Worm (Caenorhabditis elegans) whole organism, young adult: Measurements from ENCODE around the gene nhr-158.

Source experiments
- B0035.1 ChIP-seq: sonication (generic microtip); optimal IDR thresholded peaks from 2 replicates; lab custom pipeline; 2016; ENCODE audit warnings: missing genetic modification characterization, mild to moderate bottlenecking, missing compliant biosample characterization, missing genotype, missing genetic modification reagents
- F33H1.4 ChIP-seq: fragments of 200-800 bp; sonication (Bioruptor generic); IDR thresholded peaks from 2 replicates; pipeline ENCODE4 v1.3.6; 2022; ENCODE audit warnings: missing genetic modification reagents, missing genetic modification characterization, missing compliant biosample characterization
- F57A8.1 ChIP-seq: fragments of 200-800 bp; sonication (Bioruptor generic); optimal IDR thresholded peaks from 2 replicates; lab custom pipeline; 2018; ENCODE audit warnings: mild to moderate bottlenecking, missing genetic modification characterization, moderate library complexity, missing compliant biosample characterization
- F57C9.4 ChIP-seq: sonication (generic microtip); optimal IDR thresholded peaks from 2 replicates; lab custom pipeline; 2017; ENCODE audit warnings: mild to moderate bottlenecking, missing genetic modification characterization, missing compliant biosample characterization
- T26A5.8 ChIP-seq: sonication (generic microtip); optimal IDR thresholded peaks from 2 replicates; lab custom pipeline; 2016; ENCODE audit warnings: missing genetic modification characterization, missing compliant biosample characterization
- Y56A3A.18 ChIP-seq: fragments of 200-800 bp; sonication (Bioruptor generic); IDR thresholded peaks from 2 replicates; pipeline ENCODE4 v1.3.6; 2022; ENCODE audit warnings: missing genetic modification reagents, missing genetic modification characterization, missing compliant biosample characterization
- Y95B8A.8 ChIP-seq: fragments of 200-800 bp; sonication (Bioruptor generic); IDR thresholded peaks from 2 replicates; pipeline ENCODE4 v1.3.6; 2022; ENCODE audit warnings: missing genetic modification reagents, missing genetic modification characterization, missing compliant biosample characterization
- ama-1 ChIP-seq, 3 experiments: fragments of 150-350 bp in 1 of 3; sonication (generic microtip) in 2 of 3; optimal IDR thresholded peaks; 2 replicates each; lab custom pipeline; 2014 to 2018; ENCODE audit warnings: missing biosample characterization in 2 of 3, missing genetic modification characterization in 2 of 3, missing genetic modification reagents in 2 of 3
- aptf-3 ChIP-seq: fragments of 200-800 bp; sonication (Bioruptor generic); IDR thresholded peaks from 2 replicates; pipeline ENCODE4 v1.3.6; 2022; ENCODE audit warnings: missing genetic modification characterization, missing compliant biosample characterization
- attf-3 ChIP-seq: fragments of 200-800 bp; sonication (Bioruptor generic); conservative IDR thresholded peaks from 2 replicates; pipeline ENCODE4 v1.3.6; 2022; ENCODE audit warnings: missing genetic modification reagents, missing genetic modification characterization, missing compliant biosample characterization
- ceh-100 ChIP-seq: fragments of 200-800 bp; sonication (Bioruptor generic); IDR thresholded peaks from 2 replicates; pipeline ENCODE4 v1.3.6; 2022; ENCODE audit warnings: missing genetic modification reagents, missing genetic modification characterization, missing compliant biosample characterization
- ceh-58 ChIP-seq: fragments of 200-800 bp; sonication (Bioruptor generic); IDR thresholded peaks from 2 replicates; pipeline ENCODE4 v1.3.6; 2022; ENCODE audit warnings: missing genetic modification characterization, missing compliant biosample characterization
- chd-7 ChIP-seq: sonication (generic microtip); optimal IDR thresholded peaks from 2 replicates; lab custom pipeline; 2016; ENCODE audit warnings: mild to moderate bottlenecking, missing genetic modification characterization, moderate library complexity, missing compliant biosample characterization
- dpff-1 ChIP-seq: sonication (generic microtip); optimal IDR thresholded peaks from 2 replicates; lab custom pipeline; 2017; ENCODE audit warnings: mild to moderate bottlenecking, missing genetic modification characterization, missing compliant biosample characterization
- dpl-1 ChIP-seq: fragments of 150-350 bp; optimal IDR thresholded peaks from 2 replicates; lab custom pipeline; 2014; ENCODE audit warnings: missing biosample characterization, missing genetic modification reagents, missing genetic modification characterization
- egl-44 ChIP-seq: fragments of 200-800 bp; sonication (Bioruptor generic); IDR thresholded peaks from 2 replicates; pipeline ENCODE4 v1.3.6; 2022; ENCODE audit warnings: missing genetic modification reagents, missing genetic modification characterization, missing compliant biosample characterization
- hlh-26 ChIP-seq: fragments of 200-800 bp; sonication (Bioruptor generic); conservative IDR thresholded peaks from 2 replicates; pipeline ENCODE4 v1.3.6; 2022; ENCODE audit warnings: missing genetic modification reagents, missing genetic modification characterization, missing compliant biosample characterization
- lin-40 ChIP-seq: sonication (generic microtip); optimal IDR thresholded peaks from 2 replicates; lab custom pipeline; 2016; ENCODE audit warnings: missing genetic modification characterization, mild to moderate bottlenecking, missing compliant biosample characterization, missing genotype, missing genetic modification reagents
- lsy-27 ChIP-seq: sonication (generic microtip); optimal IDR thresholded peaks from 2 replicates; lab custom pipeline; 2017; ENCODE audit warnings: missing genetic modification characterization, mild to moderate bottlenecking, missing compliant biosample characterization, antibody characterized with exemption, missing genotype, borderline replicate concordance; ENCODE audit not compliant: insufficient read depth
- madf-6 ChIP-seq: fragments of 200-800 bp; sonication (Bioruptor generic); IDR thresholded peaks from 2 replicates; pipeline ENCODE4 v1.3.6; 2022; ENCODE audit warnings: missing genetic modification reagents, missing genetic modification characterization, missing compliant biosample characterization
- nfya-1 ChIP-seq: sonication (generic microtip); optimal IDR thresholded peaks from 2 replicates; lab custom pipeline; 2017; ENCODE audit warnings: antibody characterized with exemption, missing compliant biosample characterization, missing genetic modification characterization, borderline replicate concordance; ENCODE audit not compliant: insufficient read depth
- nhr-120 ChIP-seq: fragments of 200-800 bp; sonication (Bioruptor generic); IDR thresholded peaks from 2 replicates; pipeline ENCODE4 v1.3.6; 2022; ENCODE audit warnings: missing genetic modification characterization, missing compliant biosample characterization
- rec-8 ChIP-seq, 2 experiments: sonication (generic microtip); optimal IDR thresholded peaks; 2 replicates each; lab custom pipeline; 2016; ENCODE audit warnings: mild to moderate bottlenecking in 2 of 2, missing genetic modification characterization in 2 of 2, missing genetic modification reagents in 2 of 2, missing genotype in 2 of 2, missing biosample characterization in 1 of 2, missing compliant biosample characterization in 1 of 2, moderate library complexity in 1 of 2
- snpc-1.3 ChIP-seq: sonication (generic microtip); optimal IDR thresholded peaks from 2 replicates; lab custom pipeline; 2017; ENCODE audit warnings: missing genetic modification characterization, mild to moderate bottlenecking, missing compliant biosample characterization, antibody characterized with exemption, moderate library complexity, missing genotype, missing genetic modification reagents; ENCODE audit not compliant: insufficient read depth
- snpc-3.4 ChIP-seq: sonication (generic microtip); optimal IDR thresholded peaks from 2 replicates; lab custom pipeline; 2017; ENCODE audit warnings: missing genetic modification characterization, mild to moderate bottlenecking, missing compliant biosample characterization, antibody characterized with exemption, moderate library complexity, missing genotype, missing genetic modification reagents
- sptf-2 ChIP-seq: fragments of 200-800 bp; sonication (Bioruptor generic); optimal IDR thresholded peaks from 2 replicates; lab custom pipeline; 2018; ENCODE audit warnings: mild to moderate bottlenecking, missing genetic modification characterization, missing compliant biosample characterization
- tlf-1 ChIP-seq: fragments of 200-800 bp; sonication (Bioruptor generic); optimal IDR thresholded peaks from 2 replicates; lab custom pipeline; 2018; ENCODE audit warnings: mild to moderate bottlenecking, missing genetic modification characterization, missing compliant biosample characterization
- unc-130 ChIP-seq: sonication (generic microtip); optimal IDR thresholded peaks from 2 replicates; lab custom pipeline; 2016; ENCODE audit warnings: missing genetic modification reagents, missing genetic modification characterization, missing compliant biosample characterization
- zfh-2 ChIP-seq: fragments of 200-800 bp; sonication (Bioruptor generic); conservative IDR thresholded peaks from 2 replicates; pipeline ENCODE4 v1.3.6; 2022; ENCODE audit warnings: missing genetic modification reagents, missing genetic modification characterization, missing compliant biosample characterization
- ztf-26 ChIP-seq: sonication (generic microtip); optimal IDR thresholded peaks from 2 replicates; lab custom pipeline; 2017; ENCODE audit warnings: missing genetic modification characterization, missing compliant biosample characterization
- ztf-28 ChIP-seq: fragments of 200-800 bp; sonication (Bioruptor generic); IDR thresholded peaks from 2 replicates; pipeline ENCODE4 v1.3.6; 2022; ENCODE audit warnings: missing genetic modification reagents, missing genetic modification characterization, missing compliant biosample characterization
- ztf-3 ChIP-seq: fragments of 200-800 bp; sonication (Bioruptor generic); optimal IDR thresholded peaks from 2 replicates; lab custom pipeline; 2018; ENCODE audit warnings: mild to moderate bottlenecking, missing genetic modification characterization, missing compliant biosample characterization
- ztf-6 ChIP-seq: fragments of 200-800 bp; sonication (Bioruptor generic); IDR thresholded peaks from 2 replicates; pipeline ENCODE4 v1.3.6; 2022; ENCODE audit warnings: missing genetic modification reagents, missing genetic modification characterization, missing compliant biosample characterization

nhr-158 gene

ce11 chrV:3832103-3832502 lies 41.8 kb downstream of the nhr-158 start:
- no peak for TF ChIP-seq unc-130 (GFP tag; lab: Kevin White, UChicago)
- TF ChIP-seq ztf-6 (GFP tag; lab: Robert Waterston, UW) = no peak
- TF ChIP-seq Y56A3A.18 (GFP tag; lab: Robert Waterston, UW) = no peak
- TF ChIP-seq F57C9.4 (tag; lab: Kevin White, UChicago) = no peak
- TF ChIP-seq ama-1 (optimal IDR thresholded peaks at IDR 0.05; lab: Kevin White, UChicago) = no peak
- no peak for TF ChIP-seq ama-1 (GFP tag; optimal IDR thresholded peaks at IDR 0.05; lab: Kevin White, UChicago)
- TF ChIP-seq egl-44 (GFP tag; lab: Robert Waterston, UW) = no peak
- TF ChIP-seq ztf-28 (GFP tag; lab: Robert Waterston, UW) = no peak
- TF ChIP-seq lsy-27 (tag; lab: Kevin White, UChicago) = no peak
- TF ChIP-seq zfh-2 (GFP tag; lab: Robert Waterston, UW) = no peak
- TF ChIP-seq nhr-120 (GFP tag; lab: Robert Waterston, UW) = no peak
- no peak for TF ChIP-seq snpc-1.3 (tag; lab: Kevin White, UChicago)
- TF ChIP-seq ceh-100 (GFP tag; lab: Robert Waterston, UW) = no peak
- no peak for TF ChIP-seq T26A5.8
- no peak for TF ChIP-seq nfya-1
- TF ChIP-seq ztf-26 (tag; lab: Kevin White, UChicago) = no peak
- TF ChIP-seq lin-40 (tag; lab: Kevin White, UChicago) = no peak
- TF ChIP-seq, all 124 proteins: peak for 0

ce11 chrV:3831616-3832015 lies 42.3 kb downstream of the nhr-158 start, which contains the start of gene H10D18.5:
Gene H10D18.5, minus strand, starts transcription at chrV:3831716.
- TF ChIP-seq tlf-1 (GFP tag; lab: Kevin White, UChicago) = no peak
- no peak for TF ChIP-seq ztf-3 (GFP tag; lab: Kevin White, UChicago)
- no peak for TF ChIP-seq chd-7 (tag; lab: Kevin White, UChicago)
- no peak for TF ChIP-seq snpc-3.4
- TF ChIP-seq ama-1 (optimal IDR thresholded peaks at IDR 0.05; lab: Kevin White, UChicago) = no peak
- TF ChIP-seq ama-1 (GFP tag; optimal IDR thresholded peaks at IDR 0.05; lab: Kevin White, UChicago) = no peak
- no peak for TF ChIP-seq Y95B8A.8 (GFP tag; lab: Robert Waterston, UW)
- TF ChIP-seq attf-3 (GFP tag; lab: Robert Waterston, UW) = no peak
- no peak for TF ChIP-seq dpl-1
- no peak for TF ChIP-seq madf-6 (GFP tag; lab: Robert Waterston, UW)
- no peak for TF ChIP-seq B0035.1 (tag; lab: Kevin White, UChicago)
- TF ChIP-seq ceh-58 (GFP tag; lab: Robert Waterston, UW) = no peak
- TF ChIP-seq F57A8.1 = no peak
- TF ChIP-seq sptf-2 = no peak

ce11 chrV:3825190-3825589 lies 48.8 kb downstream of the nhr-158 start:
- TF ChIP-seq dpff-1 (no peak), hlh-26 (GFP tag; lab: Robert Waterston, UW) (no peak), attf-3 (GFP tag; lab: Robert Waterston, UW) (no peak), rec-8 (tag; optimal IDR thresholded peaks at IDR 0.05; lab: Kevin White, UChicago) (no peak), aptf-3 (GFP tag; lab: Robert Waterston, UW) (no peak), F33H1.4 (no peak)
